Worm (Caenorhabditis elegans) whole organism, late embryonic: ENCODE data around the gene C28H8.5.

Experiments
- F13H6.1 ChIP-seq: sonication (generic microtip); optimal IDR thresholded peaks from 2 replicates; lab custom pipeline; 2016; ENCODE audit warnings: missing genetic modification characterization, missing compliant biosample characterization
- K09A11.1 ChIP-seq: sonication (generic microtip); optimal IDR thresholded peaks from 2 replicates; lab custom pipeline; 2017; ENCODE audit warnings: antibody characterized with exemption, mild to moderate bottlenecking, missing genetic modification characterization, missing compliant biosample characterization; ENCODE audit not compliant: insufficient read depth
- ceh-24 ChIP-seq: sonication (generic microtip); optimal IDR thresholded peaks from 2 replicates; lab custom pipeline; 2016; ENCODE audit warnings: mild to moderate bottlenecking, missing genetic modification characterization, missing compliant biosample characterization
- nfya-1 ChIP-seq: sonication (generic microtip); optimal IDR thresholded peaks from 2 replicates; lab custom pipeline; 2017; ENCODE audit warnings: missing genetic modification characterization, mild to moderate bottlenecking, missing compliant biosample characterization, antibody characterized with exemption, moderate library complexity
- pqm-1 ChIP-seq: sonication (generic microtip); optimal IDR thresholded peaks from 2 replicates; lab custom pipeline; 2016; ENCODE audit warnings: missing genetic modification characterization, missing compliant biosample characterization
- sox-2 ChIP-seq: fragments of 200-800 bp; sonication (Bioruptor generic); IDR thresholded peaks from 2 replicates; pipeline ENCODE4 v1.3.6; 2022; ENCODE audit warnings: missing genetic modification reagents, missing genetic modification characterization, missing compliant biosample characterization
- tbx-2 ChIP-seq: sonication (generic microtip); optimal IDR thresholded peaks from 2 replicates; lab custom pipeline; 2016; ENCODE audit warnings: missing genetic modification characterization, missing compliant biosample characterization

ce11 chrIII:5836261-5836660 lies 47.8 kb upstream of the C28H8.5 start:
- no peak for TF ChIP-seq K09A11.1 (tag; lab: Kevin White, UChicago)
- no peak for TF ChIP-seq sox-2 (GFP tag; lab: Robert Waterston, UW)
- TF ChIP-seq pqm-1 (tag; lab: Kevin White, UChicago): no peak
- no peak for TF ChIP-seq tbx-2 (tag; lab: Kevin White, UChicago)
- TF ChIP-seq nfya-1 (tag; lab: Kevin White, UChicago): no peak
- no peak for TF ChIP-seq F13H6.1
- no peak for TF ChIP-seq ceh-24 (tag; lab: Kevin White, UChicago)
